Worm (Caenorhabditis elegans) whole organism, midembryonic: ENCODE data around the gene K07C11.10.

Source experiments
- T22C8.4 ChIP-seq: fragments of 200-800 bp; sonication (Bioruptor generic); IDR thresholded peaks from 2 replicates; pipeline ENCODE4 v1.3.6; 2022; ENCODE audit warnings: missing genetic modification characterization, missing compliant biosample characterization
- cog-1 ChIP-seq: sonication (generic microtip); optimal IDR thresholded peaks from 2 replicates; lab custom pipeline; 2016; ENCODE audit warnings: missing genetic modification characterization, missing compliant biosample characterization
- med-1 ChIP-seq: sonication (generic microtip); optimal IDR thresholded peaks from 2 replicates; lab custom pipeline; 2017; ENCODE audit warnings: missing genetic modification characterization, mild to moderate bottlenecking, missing compliant biosample characterization, antibody characterized with exemption, missing genetic modification reagents; ENCODE audit not compliant: insufficient read depth
- tab-1 ChIP-seq: fragments of 200-800 bp; sonication (Bioruptor generic); IDR thresholded peaks from 2 replicates; pipeline ENCODE4 v1.3.6; 2022; ENCODE audit warnings: missing genetic modification characterization, missing compliant biosample characterization

DNA sequence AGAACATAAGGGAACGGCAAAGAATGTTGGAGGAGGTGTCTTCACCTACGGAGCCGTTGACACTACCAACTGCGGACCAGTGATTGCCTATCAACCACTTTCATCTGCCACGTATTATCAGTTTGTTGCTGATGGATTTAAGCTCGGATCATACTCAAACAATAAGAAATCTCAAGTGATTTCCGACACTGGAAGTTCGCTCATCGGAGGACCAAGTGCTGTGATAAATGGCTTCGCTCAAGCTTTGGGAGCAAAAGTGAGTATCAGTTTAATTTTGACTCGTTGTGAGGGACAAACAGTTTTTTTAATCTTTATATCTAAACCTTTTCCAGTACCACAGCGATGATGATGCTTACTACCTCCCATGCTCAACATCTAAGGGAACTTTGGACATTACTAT is 44.7 kb upstream of the K07C11.10 start:
- no peak for TF ChIP-seq cog-1 (tag; lab: Kevin White, UChicago)
- no peak for TF ChIP-seq med-1 (GFP tag; lab: Kevin White, UChicago)
- no peak for TF ChIP-seq T22C8.4
- TF ChIP-seq tab-1 = no peak
